Fruit fly (Drosophila melanogaster) whole organism, embryonic: ENCODE measurements around the gene CG44261.
A peak's percentile ranks its signal among the peaks of the same experiment; 100 is the strongest.

Experiments used
- Adf1 ChIP-seq: fragments of 200-800 bp; sonication (Bioruptor generic); IDR thresholded peaks from 2 replicates; pipeline ENCODE4 v1.3.6; 2022; ENCODE audit warnings: missing biosample characterization, missing genetic modification characterization
- BEAF-32 ChIP-seq: fragments of 200-800 bp; sonication (Bioruptor generic); optimal IDR thresholded peaks from 3 replicates; lab custom pipeline; 2017; ENCODE audit warnings: missing biosample characterization, missing genetic modification characterization, mild to moderate bottlenecking, moderate library complexity, missing genetic modification reagents
- CG11723 ChIP-seq: fragments of 200-800 bp; sonication (Bioruptor generic); optimal IDR thresholded peaks from 2 replicates; lab custom pipeline; 2017; ENCODE audit warnings: missing biosample characterization, mild to moderate bottlenecking, missing genetic modification characterization
- CG12104 ChIP-seq: fragments of 200-800 bp; sonication (Bioruptor generic); optimal IDR thresholded peaks from 3 replicates; lab custom pipeline; 2016; ENCODE audit warnings: missing biosample characterization, missing genetic modification characterization
- CG15479 ChIP-seq: fragments of 200-800 bp; sonication (Bioruptor generic); optimal IDR thresholded peaks from 3 replicates; lab custom pipeline; 2019; ENCODE audit warnings: missing biosample characterization, mild to moderate bottlenecking, missing genetic modification characterization, moderate library complexity
- CG16813 ChIP-seq: fragments of 200-800 bp; sonication (Bioruptor generic); IDR thresholded peaks from 3 replicates; pipeline ENCODE4 v1.3.6; 2022; ENCODE audit warnings: missing biosample characterization, missing genetic modification characterization; ENCODE audit not compliant: partially characterized antibody
- CG17829 ChIP-seq: fragments of 200-800 bp; optimal IDR thresholded peaks from 2 replicates; lab custom pipeline; 2019; ENCODE audit warnings: missing biosample characterization, mild to moderate bottlenecking, missing genetic modification characterization, moderate library complexity
- CG18619 ChIP-seq: fragments of 200-800 bp; sonication (Bioruptor generic); optimal IDR thresholded peaks from 3 replicates; lab custom pipeline; 2017; ENCODE audit warnings: missing biosample characterization, mild to moderate bottlenecking, missing genetic modification characterization
- CG3065 ChIP-seq: fragments of 200-800 bp; sonication (Bioruptor generic); optimal IDR thresholded peaks from 2 replicates; lab custom pipeline; 2016; ENCODE audit warnings: missing biosample characterization, missing genetic modification characterization
- CG31365 ChIP-seq: fragments of 200-800 bp; sonication (Bioruptor generic); optimal IDR thresholded peaks from 2 replicates; lab custom pipeline; 2018; ENCODE audit warnings: missing biosample characterization, mild to moderate bottlenecking, missing genetic modification characterization
- CG43689 ChIP-seq: fragments of 200-800 bp; sonication (Bioruptor generic); IDR thresholded peaks from 2 replicates; pipeline ENCODE4 v1.3.6; 2022; ENCODE audit warnings: missing biosample characterization, missing genetic modification characterization
- CG6683 ChIP-seq: fragments of 200-800 bp; sonication (Bioruptor generic); optimal IDR thresholded peaks from 2 replicates; lab custom pipeline; 2017; ENCODE audit warnings: missing biosample characterization, mild to moderate bottlenecking, missing genetic modification characterization, missing genetic modification reagents
- CG9876 ChIP-seq: fragments of 200-800 bp; sonication (Bioruptor generic); optimal IDR thresholded peaks from 2 replicates; lab custom pipeline; 2016; ENCODE audit warnings: missing biosample characterization, missing genetic modification characterization
- CHES-1-like ChIP-seq: fragments of 200-800 bp; sonication (Bioruptor generic); optimal IDR thresholded peaks from 2 replicates; lab custom pipeline; 2016; ENCODE audit warnings: missing biosample characterization, missing genetic modification characterization
- Ets65A ChIP-seq: fragments of 200-800 bp; sonication (Bioruptor generic); peaks from one replicate; lab custom pipeline; 2016; ENCODE audit warnings: missing biosample characterization, missing genetic modification characterization
- Ets97D ChIP-seq: fragments of 200-800 bp; sonication (Bioruptor generic); optimal IDR thresholded peaks from 3 replicates; lab custom pipeline; 2016; ENCODE audit warnings: missing biosample characterization, missing genetic modification characterization
- Fer2 ChIP-seq: fragments of 200-800 bp; sonication (Bioruptor generic); optimal IDR thresholded peaks from 2 replicates; lab custom pipeline; 2018; ENCODE audit warnings: missing biosample characterization, mild to moderate bottlenecking, missing genetic modification characterization, moderate library complexity
- HLH4C ChIP-seq: fragments of 200-800 bp; sonication (Bioruptor generic); IDR thresholded peaks from 3 replicates; pipeline ENCODE4 v1.3.6; 2022; ENCODE audit warnings: missing biosample characterization, missing genetic modification characterization; ENCODE audit not compliant: partially characterized antibody
- HmgD ChIP-seq: fragments of 200-800 bp; sonication (Bioruptor generic); optimal IDR thresholded peaks from 3 replicates; lab custom pipeline; 2016; ENCODE audit warnings: missing biosample characterization, missing genetic modification characterization
- Hr39 ChIP-seq: fragments of >200 bp; optimal IDR thresholded peaks from 2 replicates; lab custom pipeline; 2017
- Hr51 ChIP-seq, 2 experiments: fragments of 200-800 bp; sonication (Bioruptor generic); optimal IDR thresholded peaks; 2 replicates in 1 of 2; 3 replicates in 1 of 2; lab custom pipeline; 2016 to 2018; ENCODE audit warnings: missing biosample characterization in 2 of 2, missing genetic modification characterization in 2 of 2, mild to moderate bottlenecking in 1 of 2, moderate library complexity in 1 of 2
- Lim3 ChIP-seq: fragments of 200-800 bp; sonication (Bioruptor generic); IDR thresholded peaks from 2 replicates; pipeline ENCODE4 v1.3.6; 2022; ENCODE audit warnings: missing biosample characterization, missing genetic modification characterization
- Mad ChIP-seq: fragments of 200-800 bp; sonication (Bioruptor generic); optimal IDR thresholded peaks from 2 replicates; lab custom pipeline; 2016; ENCODE audit warnings: missing biosample characterization, missing genetic modification characterization
- Max ChIP-seq: fragments of 200-800 bp; sonication (Bioruptor generic); optimal IDR thresholded peaks from 2 replicates; lab custom pipeline; 2016; ENCODE audit warnings: missing biosample characterization, mild to moderate bottlenecking, missing genetic modification characterization
- NC2α ChIP-seq: fragments of 200-800 bp; sonication (Bioruptor generic); optimal IDR thresholded peaks from 2 replicates; lab custom pipeline; 2016; ENCODE audit warnings: missing biosample characterization, missing genetic modification characterization
- Pdp1 ChIP-seq, 2 experiments: fragments of 200-800 bp; sonication (Bioruptor generic); optimal IDR thresholded peaks; 3 replicates each; lab custom pipeline; 2016; ENCODE audit warnings: missing biosample characterization in 2 of 2, missing genetic modification characterization in 2 of 2, mild to moderate bottlenecking in 1 of 2, moderate library complexity in 1 of 2
- Six4 ChIP-seq: fragments of 200-800 bp; sonication (Bioruptor generic); optimal IDR thresholded peaks from 2 replicates; lab custom pipeline; 2016; ENCODE audit warnings: missing biosample characterization, missing genetic modification characterization
- abd-A ChIP-seq: fragments of 200-800 bp; sonication (Bioruptor generic); optimal IDR thresholded peaks from 3 replicates; lab custom pipeline; 2019; ENCODE audit warnings: missing biosample characterization, mild to moderate bottlenecking, missing genetic modification characterization, moderate library complexity
- ase ChIP-seq: fragments of 200-800 bp; sonication (Bioruptor generic); IDR thresholded peaks from 3 replicates; pipeline ENCODE4 v1.3.6; 2022; ENCODE audit warnings: missing biosample characterization, missing genetic modification characterization
- az2 ChIP-seq: fragments of 200-800 bp; sonication (Bioruptor generic); optimal IDR thresholded peaks from 3 replicates; lab custom pipeline; 2016; ENCODE audit warnings: missing biosample characterization, missing genetic modification characterization
- bab2 ChIP-seq: fragments of 200-800 bp; sonication (Bioruptor generic); optimal IDR thresholded peaks from 2 replicates; lab custom pipeline; 2016; ENCODE audit warnings: missing biosample characterization, missing genetic modification characterization
- bcd ChIP-seq: fragments of 200-800 bp; sonication (Bioruptor generic); optimal IDR thresholded peaks from 2 replicates; lab custom pipeline; 2017; ENCODE audit warnings: missing biosample characterization, mild to moderate bottlenecking, missing genetic modification characterization
- btn ChIP-seq: fragments of 200-800 bp; sonication (Bioruptor generic); optimal IDR thresholded peaks from 2 replicates; lab custom pipeline; 2016; ENCODE audit warnings: missing biosample characterization, missing genetic modification characterization
- cad ChIP-seq: fragments of >200 bp; optimal IDR thresholded peaks from 2 replicates; lab custom pipeline; 2017; ENCODE audit warnings: missing biosample characterization, missing genetic modification characterization
- cas ChIP-seq: fragments of 200-800 bp; sonication (Bioruptor generic); IDR thresholded peaks from 2 replicates; pipeline ENCODE4 v1.3.6; 2022; ENCODE audit warnings: missing biosample characterization, missing genetic modification characterization
- da ChIP-seq: fragments of 200-800 bp; sonication (Bioruptor generic); optimal IDR thresholded peaks from 2 replicates; lab custom pipeline; 2016; ENCODE audit warnings: missing biosample characterization, missing genetic modification characterization
- disco-r ChIP-seq: fragments of 200-800 bp; sonication (Bioruptor generic); optimal IDR thresholded peaks from 2 replicates; lab custom pipeline; 2016; ENCODE audit warnings: missing biosample characterization, missing genetic modification characterization
- dysf ChIP-seq: fragments of 200-800 bp; sonication (Bioruptor generic); IDR thresholded peaks from 3 replicates; pipeline ENCODE4 v1.3.6; 2022; ENCODE audit warnings: missing biosample characterization, missing genetic modification characterization
- eve ChIP-seq, 2 experiments: fragments of >200 bp; optimal IDR thresholded peaks; 2 replicates each; lab custom pipeline; 2017; ENCODE audit warnings: missing biosample characterization in 2 of 2, missing genetic modification characterization in 2 of 2
- fd3F ChIP-seq: fragments of 200-800 bp; sonication (Bioruptor generic); optimal IDR thresholded peaks from 2 replicates; lab custom pipeline; 2018; ENCODE audit warnings: missing biosample characterization, mild to moderate bottlenecking, missing genetic modification characterization, moderate library complexity
- her ChIP-seq: fragments of 200-800 bp; sonication (Bioruptor generic); optimal IDR thresholded peaks from 2 replicates; lab custom pipeline; 2016; ENCODE audit warnings: missing biosample characterization, missing genetic modification characterization
- lmd ChIP-seq: fragments of 200-800 bp; sonication (Bioruptor generic); IDR thresholded peaks from 2 replicates; pipeline ENCODE4 v1.3.6; 2022; ENCODE audit warnings: missing biosample characterization, missing genetic modification characterization
- nau ChIP-seq: fragments of 200-800 bp; sonication (Bioruptor generic); optimal IDR thresholded peaks from 3 replicates; lab custom pipeline; 2017; ENCODE audit warnings: missing biosample characterization, mild to moderate bottlenecking, missing genetic modification characterization, missing genetic modification reagents
- nom ChIP-seq: fragments of 200-800 bp; sonication (Bioruptor generic); optimal IDR thresholded peaks from 2 replicates; lab custom pipeline; 2017; ENCODE audit warnings: missing biosample characterization, missing genetic modification characterization, mild to moderate bottlenecking, moderate library complexity, missing genetic modification reagents
- org-1 ChIP-seq: fragments of 200-800 bp; sonication (Bioruptor generic); optimal IDR thresholded peaks from 2 replicates; lab custom pipeline; 2017; ENCODE audit warnings: missing biosample characterization, missing genetic modification characterization
- pita ChIP-seq: fragments of 200-800 bp; sonication (Bioruptor generic); optimal IDR thresholded peaks from 2 replicates; lab custom pipeline; 2017; ENCODE audit warnings: missing biosample characterization, mild to moderate bottlenecking, missing genetic modification characterization
- tap ChIP-seq: fragments of 200-800 bp; optimal IDR thresholded peaks from 3 replicates; lab custom pipeline; 2019; ENCODE audit warnings: missing biosample characterization, mild to moderate bottlenecking, missing genetic modification characterization, moderate library complexity
- unpg ChIP-seq: fragments of 200-800 bp; sonication (Bioruptor generic); optimal IDR thresholded peaks from 3 replicates; lab custom pipeline; 2018; ENCODE audit warnings: missing biosample characterization, mild to moderate bottlenecking, missing genetic modification characterization, moderate library complexity
- z ChIP-seq: fragments of 200-800 bp; sonication (Bioruptor generic); IDR thresholded peaks from 3 replicates; pipeline ENCODE4 v1.3.6; 2022; ENCODE audit warnings: missing biosample characterization, missing genetic modification characterization

The CG44261 gene

DNA sequence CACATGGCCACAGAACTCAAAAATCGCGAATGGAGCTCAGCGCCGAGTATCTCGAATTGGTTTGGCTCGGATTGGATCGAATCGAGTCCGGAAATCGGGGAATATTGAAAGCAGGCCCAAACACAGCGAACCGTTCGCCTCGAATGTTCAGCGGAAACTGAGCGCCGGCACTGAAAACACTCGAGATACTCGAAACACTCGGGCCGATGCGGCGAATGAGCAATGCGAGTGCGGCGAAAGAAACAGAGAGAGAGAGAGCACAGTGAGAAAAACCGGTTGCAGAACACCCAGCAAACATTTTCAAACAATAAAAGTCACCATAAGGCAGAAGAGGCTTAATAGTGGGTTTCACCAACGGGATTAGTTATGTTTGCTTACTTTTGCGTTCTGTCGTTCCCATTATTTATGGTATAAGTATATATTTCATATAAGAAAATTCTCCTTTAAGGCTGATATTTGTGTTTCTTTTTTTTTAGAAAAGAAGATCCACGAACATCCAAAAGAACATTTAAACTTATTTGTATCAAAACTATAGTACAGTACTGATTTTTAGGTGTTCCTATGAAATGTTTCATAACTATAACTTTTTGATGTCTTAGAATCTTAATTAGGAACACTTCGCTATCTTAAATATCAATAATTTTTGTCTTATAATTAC is 13.5 kb downstream of the CG44261 start, which contains the start of gene FER (continued):
- TF ChIP-seq CG3065 = no peak
- peak; percentile 22; the same call in 1 of the 3 replicates for TF ChIP-seq CG16813 (GFP tag; lab: Robert Waterston, UW)
- TF ChIP-seq Fer2 (tag; lab: Kevin White, UChicago) = no peak
- peak; percentile 5 for TF ChIP-seq org-1 (GFP tag; lab: Kevin White, UChicago)
- no peak for TF ChIP-seq CG12104 (GFP tag; lab: Kevin White, UChicago)

DNA sequence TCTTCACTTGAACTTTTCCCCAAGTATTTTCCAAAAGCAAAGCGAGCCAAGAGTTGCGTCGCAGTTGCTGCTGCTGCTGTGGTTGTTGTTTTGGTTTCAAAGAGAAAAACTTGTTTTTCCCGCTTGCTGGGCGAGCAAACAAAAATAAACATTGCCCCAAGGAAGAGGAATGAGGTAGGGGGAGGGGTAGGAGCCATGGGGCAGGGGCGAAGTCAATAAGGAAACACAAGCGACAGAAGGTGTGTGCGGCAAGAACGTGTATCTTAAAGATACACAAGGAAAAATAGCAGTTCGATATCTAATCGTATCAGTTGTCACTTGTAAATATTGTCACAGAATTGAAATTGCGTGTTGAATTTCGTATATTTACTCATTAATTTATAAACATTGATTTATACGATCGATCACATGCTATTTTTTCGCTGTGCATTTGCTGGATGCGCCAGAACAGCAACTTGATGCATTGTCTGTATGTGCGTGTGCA is 14.4 kb downstream of the CG44261 start:
- TF ChIP-seq fd3F (GFP tag; lab: Kevin White, UChicago) (peak; percentile 77), eve (GFP tag; optimal IDR thresholded peaks at IDR 0.05; lab: Kevin White, UChicago) (no peak), Lim3 (GFP tag; lab: Robert Waterston, UW) (no peak), abd-A (tag; lab: Kevin White, UChicago) (no peak), HmgD (GFP tag; lab: Kevin White, UChicago) (no peak), da (GFP tag; lab: Kevin White, UChicago) (no peak), Max (GFP tag; lab: Kevin White, UChicago) (peak; percentile 26), az2 (GFP tag; lab: Kevin White, UChicago) (peak; percentile 70), Pdp1 (GFP tag; optimal IDR thresholded peaks at IDR 0.05; lab: Kevin White, UChicago) (peak in 1 of 2 experiments; percentile 44), Ets97D (GFP tag; lab: Kevin White, UChicago) (no peak), CG31365 (tag; lab: Kevin White, UChicago) (peak; percentile 46), lmd (GFP tag; lab: Robert Waterston, UW) (peak; percentile 64), CG43689 (GFP tag; lab: Robert Waterston, UW) (no peak), CG9876 (no peak), CG15479 (GFP tag; lab: Kevin White, UChicago) (no peak), CG11723 (GFP tag; lab: Kevin White, UChicago) (peak; percentile 54), cad (GFP tag; lab: Kevin White, UChicago) (no peak), tap (tag; lab: Kevin White, UChicago) (peak; percentile 64), z (GFP tag; lab: Robert Waterston, UW) (peak; percentile 62; the same call in 2 of the 3 replicates), nau (peak; percentile 65), Ets65A (GFP tag; lab: Kevin White, UChicago) (no peak), CHES-1-like (GFP tag; lab: Kevin White, UChicago) (no peak), btn (GFP tag; lab: Kevin White, UChicago) (no peak), CG17829 (peak; percentile 84), unpg (peak; percentile 79), BEAF-32 (GFP tag; lab: Kevin White, UChicago) (no peak), Six4 (GFP tag; lab: Kevin White, UChicago) (peak; percentile 49), Hr51 (GFP tag; optimal IDR thresholded peaks at IDR 0.05; lab: Kevin White, UChicago) (peak in 1 of 2 experiments; percentile 9), cas (no peak), Mad (GFP tag; lab: Kevin White, UChicago) (no peak), ase (GFP tag; lab: Robert Waterston, UW) (0 out of 3 replicates have a peak, but pooled peaks have one; percentile 54), disco-r (GFP tag; lab: Kevin White, UChicago) (no peak), dysf (peak; percentile 73), HLH4C (GFP tag; lab: Robert Waterston, UW) (no peak), Adf1 (GFP tag; lab: Robert Waterston, UW) (no peak), CG18619 (GFP tag; lab: Kevin White, UChicago) (peak; percentile 77), pita (GFP tag; lab: Kevin White, UChicago) (no peak), bcd (GFP tag; lab: Kevin White, UChicago) (peak; percentile 53), CG6683 (peak; percentile 8), Hr39 (lab: Kevin White, UChicago) (no peak), NC2α (GFP tag; lab: Kevin White, UChicago) (peak; percentile 33), her (no peak), nom (peak; percentile 93), bab2 (peak; percentile 63)
